Worm (Caenorhabditis elegans) whole organism, early embryonic: ENCODE results near the gene lec-11.

Experiments used
- B0310.2 ChIP-seq: sonication (generic microtip); optimal IDR thresholded peaks from 2 replicates; lab custom pipeline; 2016; ENCODE audit warnings: mild to moderate bottlenecking, missing genetic modification characterization, missing compliant biosample characterization
- F13C5.2 ChIP-seq: sonication (generic microtip); optimal IDR thresholded peaks from 2 replicates; lab custom pipeline; 2017; ENCODE audit warnings: mild to moderate bottlenecking, missing genetic modification characterization, inconsistent platforms, missing compliant biosample characterization
- aly-1 ChIP-seq: sonication (generic microtip); optimal IDR thresholded peaks from 2 replicates; lab custom pipeline; 2016; ENCODE audit warnings: missing genetic modification characterization, missing compliant biosample characterization
- ama-1 ChIP-seq: fragments of 150-350 bp; optimal IDR thresholded peaks from 2 replicates; lab custom pipeline; 2014
- ceh-13 ChIP-seq: fragments of 200-800 bp; sonication (Bioruptor generic); optimal IDR thresholded peaks from 2 replicates; lab custom pipeline; 2018; ENCODE audit warnings: mild to moderate bottlenecking, missing genetic modification characterization, missing compliant biosample characterization
- ceh-36 ChIP-seq: sonication (generic microtip); optimal IDR thresholded peaks from 2 replicates; lab custom pipeline; 2016; ENCODE audit warnings: missing genetic modification characterization, inconsistent platforms, missing compliant biosample characterization
- ets-7 ChIP-seq: sonication (generic microtip); optimal IDR thresholded peaks from 2 replicates; lab custom pipeline; 2016; ENCODE audit warnings: missing genotype, missing genetic modification characterization, missing compliant biosample characterization
- flt-1 ChIP-seq: fragments of 200-800 bp; sonication (Bioruptor generic); IDR thresholded peaks from 2 replicates; pipeline ENCODE4 v1.3.6; 2022; ENCODE audit warnings: missing genetic modification characterization, missing compliant biosample characterization
- hmbx-1 ChIP-seq: sonication (generic microtip); optimal IDR thresholded peaks from 2 replicates; lab custom pipeline; 2016; ENCODE audit warnings: mild to moderate bottlenecking, missing genetic modification characterization, missing compliant biosample characterization
- hmg-4 ChIP-seq: fragments of 200-800 bp; sonication (Bioruptor generic); optimal IDR thresholded peaks from 2 replicates; lab custom pipeline; 2018; ENCODE audit warnings: mild to moderate bottlenecking, missing genetic modification characterization, missing compliant biosample characterization
- hnd-1 ChIP-seq: sonication (generic microtip); optimal IDR thresholded peaks from 2 replicates; lab custom pipeline; 2016; ENCODE audit warnings: missing genetic modification characterization, missing compliant biosample characterization
- pes-1 ChIP-seq: fragments of 200-800 bp; sonication (Bioruptor generic); IDR thresholded peaks from 2 replicates; pipeline ENCODE4 v1.3.6; 2022; ENCODE audit warnings: missing genetic modification reagents, missing genetic modification characterization, missing compliant biosample characterization
- scrt-1 ChIP-seq: fragments of 200-800 bp; sonication (Bioruptor generic); IDR thresholded peaks from 2 replicates; pipeline ENCODE4 v1.3.6; 2022; ENCODE audit warnings: missing genetic modification characterization, missing compliant biosample characterization
- sea-1 ChIP-seq: fragments of 200-800 bp; sonication (Bioruptor generic); conservative IDR thresholded peaks from 2 replicates; pipeline ENCODE4 v1.3.6; 2022; ENCODE audit warnings: missing genetic modification characterization, missing compliant biosample characterization
- tbx-11 ChIP-seq: fragments of 200-800 bp; sonication (Bioruptor generic); IDR thresholded peaks from 2 replicates; pipeline ENCODE4 v1.3.6; 2022; ENCODE audit warnings: missing genetic modification characterization, missing compliant biosample characterization
- tbx-37 ChIP-seq: fragments of 200-800 bp; sonication (Bioruptor generic); conservative IDR thresholded peaks from 2 replicates; pipeline ENCODE4 v1.3.6; 2022; ENCODE audit warnings: missing genetic modification reagents, missing genetic modification characterization, missing compliant biosample characterization
- tra-4 ChIP-seq: sonication (generic microtip); optimal IDR thresholded peaks from 2 replicates; lab custom pipeline; 2017; ENCODE audit warnings: missing genetic modification characterization, missing compliant biosample characterization

lec-11 gene

DNA sequence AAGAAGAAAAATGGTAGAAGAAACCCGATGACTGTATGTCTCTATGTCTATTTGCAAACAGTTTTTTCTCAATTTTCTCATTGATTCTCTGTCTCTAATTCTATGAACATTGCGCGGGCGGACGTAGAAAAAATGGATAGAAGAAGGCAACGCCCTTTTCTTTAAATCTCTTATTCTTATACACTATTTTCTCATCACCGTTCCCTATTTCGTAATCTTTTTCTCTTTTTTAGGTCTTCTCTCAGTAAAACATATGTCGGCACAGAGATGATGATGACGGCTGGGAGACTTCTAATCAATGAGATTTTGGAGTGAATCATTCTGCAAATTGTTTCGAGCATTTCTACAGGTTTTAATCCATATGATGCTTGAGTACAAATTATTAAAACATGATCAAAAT, 32.2 kb upstream of the lec-11 start:
- TF ChIP-seq B0310.2 (tag; lab: Kevin White, UChicago) = no peak
- no peak for TF ChIP-seq pes-1 (GFP tag; lab: Robert Waterston, UW)
- TF ChIP-seq hmbx-1 (tag; lab: Kevin White, UChicago) = no peak
- TF ChIP-seq hnd-1 = no peak
- TF ChIP-seq tbx-37 (GFP tag; lab: Robert Waterston, UW) = no peak
- no peak for TF ChIP-seq ceh-36 (tag; lab: Kevin White, UChicago)
- TF ChIP-seq tra-4 = no peak
- TF ChIP-seq scrt-1 = no peak

- TF ChIP-seq B0310.2 (tag; lab: Kevin White, UChicago) = no peak
- TF ChIP-seq flt-1 (GFP tag; lab: Robert Waterston, UW) = no peak
Measured at ce11 chrIV:6621252-6621651, 31.3 kb upstream of the lec-11 start, which contains the start of gene C01B10.3. Gene C01B10.3, minus strand, starts transcription at chrIV:6621352.

ce11 chrIV:6618607-6619006, 28.7 kb upstream of the lec-11 start:
- TF ChIP-seq tra-4 = no peak
- no peak for TF ChIP-seq aly-1 (tag; lab: Kevin White, UChicago)
- no peak for TF ChIP-seq ama-1 (lab: Kevin White, UChicago)
- TF ChIP-seq tbx-11 (GFP tag; lab: Robert Waterston, UW) = no peak
- TF ChIP-seq pes-1 (GFP tag; lab: Robert Waterston, UW) = no peak
- TF ChIP-seq hmg-4 (GFP tag; lab: Kevin White, UChicago) = no peak

- TF ChIP-seq ceh-13 (GFP tag; lab: Kevin White, UChicago) (no peak), B0310.2 (tag; lab: Kevin White, UChicago) (no peak), hmg-4 (GFP tag; lab: Kevin White, UChicago) (no peak), flt-1 (GFP tag; lab: Robert Waterston, UW) (no peak), ama-1 (lab: Kevin White, UChicago) (no peak), F13C5.2 (tag; lab: Kevin White, UChicago) (no peak), scrt-1 (no peak), sea-1 (no peak), hmbx-1 (tag; lab: Kevin White, UChicago) (no peak), tbx-11 (GFP tag; lab: Robert Waterston, UW) (no peak), aly-1 (tag; lab: Kevin White, UChicago) (no peak), ceh-36 (tag; lab: Kevin White, UChicago) (no peak), tbx-37 (GFP tag; lab: Robert Waterston, UW) (no peak), hnd-1 (no peak), pes-1 (GFP tag; lab: Robert Waterston, UW) (no peak)
Measured at ce11 chrIV:6613296-6613695, 23.3 kb upstream of the lec-11 start, which contains the start of gene drh-1. Gene drh-1, minus strand, starts transcription at chrIV:6613353.

DNA sequence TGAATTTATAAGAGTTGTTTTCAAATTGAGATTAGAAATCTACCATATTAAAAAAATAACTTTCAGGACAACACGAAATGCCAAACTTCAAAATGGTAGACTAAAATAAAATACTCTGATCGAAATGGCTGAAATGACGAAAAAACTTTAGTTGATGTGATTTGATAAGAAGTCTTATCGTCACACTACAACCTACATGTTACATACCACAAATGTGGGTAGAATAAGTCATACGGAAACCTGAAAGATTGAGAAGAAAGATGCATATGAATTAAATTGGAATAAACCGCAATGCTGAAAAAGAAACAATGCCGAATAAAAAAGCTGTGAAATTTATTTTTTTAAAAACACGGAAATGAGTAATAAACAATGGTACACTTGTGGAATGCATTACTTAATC, 17.1 kb upstream of the lec-11 start:
- TF ChIP-seq ceh-36 (tag; lab: Kevin White, UChicago) (no peak), ets-7 (tag; lab: Kevin White, UChicago) (no peak), hmg-4 (GFP tag; lab: Kevin White, UChicago) (no peak), F13C5.2 (tag; lab: Kevin White, UChicago) (no peak), hnd-1 (no peak), tra-4 (no peak), flt-1 (GFP tag; lab: Robert Waterston, UW) (no peak), ceh-13 (GFP tag; lab: Kevin White, UChicago) (no peak), ama-1 (lab: Kevin White, UChicago) (no peak), tbx-37 (GFP tag; lab: Robert Waterston, UW) (no peak), B0310.2 (tag; lab: Kevin White, UChicago) (no peak), aly-1 (tag; lab: Kevin White, UChicago) (no peak), scrt-1 (no peak), hmbx-1 (tag; lab: Kevin White, UChicago) (no peak)

DNA sequence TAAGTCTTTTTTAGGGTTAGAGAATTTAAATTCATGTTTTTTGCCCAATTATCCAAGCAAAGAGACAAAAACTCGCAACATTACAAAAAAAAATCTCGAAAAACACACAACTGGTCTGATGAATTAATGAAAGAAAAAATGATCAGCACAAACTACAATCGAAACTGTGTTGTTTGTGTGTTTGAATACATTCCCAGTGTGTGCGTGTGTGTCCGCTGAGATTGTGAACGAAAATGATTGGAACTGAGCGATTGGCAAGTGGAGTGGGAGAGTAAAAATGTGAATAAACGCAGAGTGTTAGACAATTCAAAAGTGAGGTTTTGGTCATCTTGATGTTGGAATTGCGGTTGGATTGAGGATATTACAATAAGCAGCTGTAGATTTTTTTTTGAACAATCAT, 16.6 kb upstream of the lec-11 start:
- TF ChIP-seq tbx-37 (GFP tag; lab: Robert Waterston, UW) (no peak), sea-1 (no peak), flt-1 (GFP tag; lab: Robert Waterston, UW) (no peak), scrt-1 (no peak), aly-1 (tag; lab: Kevin White, UChicago) (no peak), pes-1 (GFP tag; lab: Robert Waterston, UW) (no peak), F13C5.2 (tag; lab: Kevin White, UChicago) (no peak), hmbx-1 (tag; lab: Kevin White, UChicago) (no peak), hmg-4 (GFP tag; lab: Kevin White, UChicago) (no peak), tra-4 (no peak), ama-1 (lab: Kevin White, UChicago) (no peak), tbx-11 (GFP tag; lab: Robert Waterston, UW) (no peak), ets-7 (tag; lab: Kevin White, UChicago) (no peak), ceh-13 (GFP tag; lab: Kevin White, UChicago) (no peak), B0310.2 (tag; lab: Kevin White, UChicago) (no peak)

- no peak for TF ChIP-seq ama-1 (lab: Kevin White, UChicago)
- TF ChIP-seq ceh-36 (tag; lab: Kevin White, UChicago) = no peak
- TF ChIP-seq hmbx-1 (tag; lab: Kevin White, UChicago) = no peak
- no peak for TF ChIP-seq ceh-13 (GFP tag; lab: Kevin White, UChicago)
- TF ChIP-seq flt-1 (GFP tag; lab: Robert Waterston, UW) = no peak
- no peak for TF ChIP-seq F13C5.2 (tag; lab: Kevin White, UChicago)
- no peak for TF ChIP-seq tra-4
- no peak for TF ChIP-seq B0310.2 (tag; lab: Kevin White, UChicago)
- TF ChIP-seq sea-1 = no peak
- TF ChIP-seq tbx-37 (GFP tag; lab: Robert Waterston, UW) = no peak
- TF ChIP-seq hmg-4 (GFP tag; lab: Kevin White, UChicago) = no peak
- TF ChIP-seq aly-1 (tag; lab: Kevin White, UChicago) = no peak
Measured at ce11 chrIV:6605863-6606262, 15.9 kb upstream of the lec-11 start, which contains the start of gene nstp-2. Gene nstp-2, minus strand, starts transcription at chrIV:6606188.
